Worm (Caenorhabditis elegans): ENCODE measurements around the gene C11G6.2.

ce11 chrX:16321864-16322263, 6.6 kb upstream of the C11G6.2 start:
- no peak for TF ChIP-seq ref-1 (GFP tag; conservative IDR thresholded peaks at IDR 0.05)
- no peak for TF ChIP-seq ztf-23 (GFP tag; IDR thresholded peaks at IDR 0.05)
